Worm (Caenorhabditis elegans) whole organism, L1 larva: ENCODE data around the gene K01A2.10.
A peak's percentile ranks its signal among the peaks of the same experiment; 100 is the strongest.

Source experiments
- C16A3.4 ChIP-seq: fragments of 150-350 bp; optimal IDR thresholded peaks from 2 replicates; lab custom pipeline; 2014; ENCODE audit warnings: missing biosample characterization, missing genetic modification characterization
- aha-1 ChIP-seq: fragments of 150-350 bp; optimal IDR thresholded peaks from 2 replicates; lab custom pipeline; 2014; ENCODE audit warnings: missing biosample characterization, missing genetic modification characterization
- alr-1 ChIP-seq: fragments of 200-800 bp; sonication (Bioruptor generic); optimal IDR thresholded peaks from 2 replicates; lab custom pipeline; 2018; ENCODE audit warnings: borderline replicate concordance, mild to moderate bottlenecking, missing genetic modification characterization, missing compliant biosample characterization
- ama-1 ChIP-seq: fragments of 150-350 bp; optimal IDR thresholded peaks from 2 replicates; lab custom pipeline; 2014
- ceh-63 ChIP-seq: fragments of 200-800 bp; sonication (Bioruptor generic); optimal IDR thresholded peaks from 2 replicates; lab custom pipeline; 2018; ENCODE audit warnings: mild to moderate bottlenecking, missing genetic modification characterization, missing compliant biosample characterization
- ceh-82 ChIP-seq, 3 experiments: fragments of 150-350 bp in 1 of 3; sonication (generic microtip) in 2 of 3; optimal IDR thresholded peaks; 2 replicates each; lab custom pipeline; 2014 to 2017; ENCODE audit warnings: missing biosample characterization in 3 of 3, missing genetic modification characterization in 3 of 3
- ceh-90 ChIP-seq: sonication (generic microtip); optimal IDR thresholded peaks from 2 replicates; lab custom pipeline; 2016; ENCODE audit warnings: missing genetic modification characterization, missing compliant biosample characterization
- ces-1 ChIP-seq: fragments of 150-350 bp; optimal IDR thresholded peaks from 2 replicates; lab custom pipeline; 2014; ENCODE audit warnings: missing biosample characterization, missing genetic modification reagents, missing genetic modification characterization
- dpl-1 ChIP-seq, 3 experiments: fragments of 150-350 bp in 2 of 3; sonication (generic microtip) in 1 of 3; optimal IDR thresholded peaks; 2 replicates each; lab custom pipeline; 2014 to 2017; ENCODE audit warnings: missing biosample characterization in 3 of 3, missing genetic modification characterization in 3 of 3, missing genetic modification reagents in 3 of 3
- dsc-1 ChIP-seq: sonication (generic microtip); optimal IDR thresholded peaks from 2 replicates; lab custom pipeline; 2016; ENCODE audit warnings: mild to moderate bottlenecking, missing genetic modification characterization, missing compliant biosample characterization
- efl-1 ChIP-seq, 4 experiments: fragments of 150-350 bp; optimal IDR thresholded peaks in 3 of 4; peaks in 1 of 4; 1 replicate in 1 of 4; 2 replicates in 3 of 4; lab custom pipeline; 2014; ENCODE audit warnings: missing biosample characterization in 2 of 4, missing genetic modification characterization in 2 of 4, missing genetic modification reagents in 2 of 4
- egl-27 ChIP-seq, 2 experiments: fragments of 150-350 bp in 1 of 2; sonication (generic microtip); optimal IDR thresholded peaks; 3 replicates each; lab custom pipeline; 2017 to 2018; ENCODE audit warnings: missing biosample characterization in 2 of 2, missing genetic modification characterization in 2 of 2, missing genetic modification reagents in 2 of 2
- elt-2 ChIP-seq: sonication (generic microtip); optimal IDR thresholded peaks from 2 replicates; lab custom pipeline; 2016; ENCODE audit warnings: missing genetic modification characterization, mild to moderate bottlenecking, inconsistent platforms, missing compliant biosample characterization, missing genetic modification reagents
- elt-3 ChIP-seq, 6 experiments: fragments of 150-350 bp in 1 of 6; sonication (generic microtip); optimal IDR thresholded peaks; 2 replicates each; lab custom pipeline; 2017 to 2018; ENCODE audit warnings: missing biosample characterization in 6 of 6, missing genetic modification characterization in 6 of 6, inconsistent platforms in 1 of 6
- fkh-4 ChIP-seq: sonication (generic microtip); optimal IDR thresholded peaks from 2 replicates; lab custom pipeline; 2016; ENCODE audit warnings: missing compliant biosample characterization, missing genetic modification characterization, borderline replicate concordance
- fkh-8 ChIP-seq: sonication (generic microtip); optimal IDR thresholded peaks from 2 replicates; lab custom pipeline; 2016; ENCODE audit warnings: mild to moderate bottlenecking, missing genetic modification characterization, missing compliant biosample characterization
- fos-1 ChIP-seq: fragments of 150-350 bp; optimal IDR thresholded peaks from 2 replicates; lab custom pipeline; 2014; ENCODE audit warnings: missing biosample characterization, missing genetic modification characterization
- irx-1 ChIP-seq: sonication (generic microtip); optimal IDR thresholded peaks from 2 replicates; lab custom pipeline; 2016; ENCODE audit warnings: missing genetic modification characterization, missing compliant biosample characterization
- isw-1 ChIP-seq: fragments of 200-800 bp; sonication (Bioruptor generic); IDR thresholded peaks from 2 replicates; pipeline ENCODE4 v1.3.6; 2022; ENCODE audit warnings: missing genetic modification characterization, missing compliant biosample characterization
- lin-13 ChIP-seq: fragments of 150-350 bp; optimal IDR thresholded peaks from 2 replicates; lab custom pipeline; 2014; ENCODE audit warnings: missing biosample characterization, missing genetic modification reagents, missing genetic modification characterization
- lin-14 ChIP-seq: fragments of 200-800 bp; sonication (Bioruptor generic); optimal IDR thresholded peaks from 2 replicates; lab custom pipeline; 2018; ENCODE audit warnings: mild to moderate bottlenecking, missing genetic modification characterization, moderate library complexity, missing compliant biosample characterization
- lin-15B ChIP-seq: fragments of 150-350 bp; sonication (generic microtip); optimal IDR thresholded peaks from 3 replicates; lab custom pipeline; 2014; ENCODE audit warnings: missing biosample characterization, missing genetic modification characterization
- lin-39 ChIP-seq: fragments of 150-350 bp; optimal IDR thresholded peaks from 2 replicates; lab custom pipeline; 2014; ENCODE audit warnings: missing biosample characterization, missing genetic modification reagents, missing genetic modification characterization
- lir-3 ChIP-seq: sonication (generic microtip); optimal IDR thresholded peaks from 2 replicates; lab custom pipeline; 2016; ENCODE audit warnings: mild to moderate bottlenecking, missing genetic modification characterization, moderate library complexity, missing compliant biosample characterization; ENCODE audit not compliant: poor library complexity
- mab-9 ChIP-seq: fragments of 200-800 bp; sonication (Bioruptor generic); IDR thresholded peaks from 2 replicates; pipeline ENCODE4 v1.3.6; 2022; ENCODE audit warnings: missing genetic modification reagents, missing genetic modification characterization, missing compliant biosample characterization
- mdl-1 ChIP-seq, 2 experiments: fragments of 150-350 bp; optimal IDR thresholded peaks; 2 replicates each; lab custom pipeline; 2014 to 2017; ENCODE audit warnings: missing biosample characterization in 2 of 2, missing genetic modification characterization in 2 of 2, inconsistent platforms in 1 of 2
- mef-2 ChIP-seq: fragments of 150-350 bp; optimal IDR thresholded peaks from 2 replicates; lab custom pipeline; 2014; ENCODE audit warnings: missing biosample characterization, missing genetic modification characterization
- mep-1 ChIP-seq: fragments of 150-350 bp; optimal IDR thresholded peaks from 2 replicates; lab custom pipeline; 2014; ENCODE audit warnings: missing biosample characterization, missing genetic modification characterization
- nhr-11 ChIP-seq: fragments of 150-350 bp; optimal IDR thresholded peaks from 2 replicates; lab custom pipeline; 2014; ENCODE audit warnings: missing biosample characterization, missing genetic modification characterization
- nhr-12 ChIP-seq: sonication (generic microtip); optimal IDR thresholded peaks from 2 replicates; lab custom pipeline; 2017; ENCODE audit warnings: missing biosample characterization, missing genetic modification characterization
- nhr-19 ChIP-seq: fragments of 200-800 bp; sonication (Bioruptor generic); conservative IDR thresholded peaks from 2 replicates; pipeline ENCODE4 v1.3.6; 2022; ENCODE audit warnings: missing genetic modification characterization, missing compliant biosample characterization
- nhr-237 ChIP-seq: fragments of 150-350 bp; optimal IDR thresholded peaks from 2 replicates; lab custom pipeline; 2014; ENCODE audit warnings: missing biosample characterization, missing genetic modification characterization
- nhr-28 ChIP-seq: fragments of 150-350 bp; optimal IDR thresholded peaks from 2 replicates; lab custom pipeline; 2014; ENCODE audit warnings: missing biosample characterization, missing genetic modification characterization
- nhr-71 ChIP-seq: sonication (generic microtip); optimal IDR thresholded peaks from 2 replicates; lab custom pipeline; 2016; ENCODE audit warnings: mild to moderate bottlenecking, missing genetic modification characterization, moderate library complexity, missing compliant biosample characterization
- nhr-76 ChIP-seq: sonication (generic microtip); optimal IDR thresholded peaks from 2 replicates; lab custom pipeline; 2017; ENCODE audit warnings: missing biosample characterization, missing genetic modification characterization
- nhr-77 ChIP-seq: fragments of 150-350 bp; optimal IDR thresholded peaks from 2 replicates; lab custom pipeline; 2014; ENCODE audit warnings: missing biosample characterization, missing genetic modification characterization
- nhr-85 ChIP-seq: sonication (generic microtip); peaks from one replicate; lab custom pipeline; 2016; ENCODE audit warnings: missing genetic modification characterization, inconsistent platforms, missing compliant biosample characterization
- nhr-90 ChIP-seq: sonication (generic microtip); optimal IDR thresholded peaks from 2 replicates; lab custom pipeline; 2016; ENCODE audit warnings: mild to moderate bottlenecking, missing genetic modification characterization, missing compliant biosample characterization; ENCODE audit not compliant: poor library complexity
- pag-3 ChIP-seq: sonication (generic microtip); optimal IDR thresholded peaks from 2 replicates; lab custom pipeline; 2017; ENCODE audit warnings: missing genetic modification characterization, mild to moderate bottlenecking, missing compliant biosample characterization, antibody characterized with exemption, borderline replicate concordance; ENCODE audit not compliant: insufficient read depth
- pqm-1 ChIP-seq: sonication (generic microtip); optimal IDR thresholded peaks from 3 replicates; lab custom pipeline; 2017; ENCODE audit warnings: missing biosample characterization, missing genetic modification characterization
- rnt-1 ChIP-seq: sonication (generic microtip); optimal IDR thresholded peaks from 2 replicates; lab custom pipeline; 2016; ENCODE audit warnings: mild to moderate bottlenecking, missing genetic modification characterization, moderate library complexity, missing compliant biosample characterization
- skn-1 ChIP-seq: fragments of 150-350 bp; optimal IDR thresholded peaks from 2 replicates; lab custom pipeline; 2014; ENCODE audit warnings: missing biosample characterization, missing genetic modification characterization
- snpc-4 ChIP-seq: fragments of 150-350 bp; optimal IDR thresholded peaks from 2 replicates; lab custom pipeline; 2014; ENCODE audit warnings: missing biosample characterization, missing genetic modification characterization
- sox-4 ChIP-seq: sonication (generic microtip); optimal IDR thresholded peaks from 2 replicates; lab custom pipeline; 2016; ENCODE audit warnings: missing genetic modification characterization, missing compliant biosample characterization
- sptf-1 ChIP-seq: fragments of 150-350 bp; optimal IDR thresholded peaks from 2 replicates; lab custom pipeline; 2014; ENCODE audit warnings: missing biosample characterization, missing genetic modification characterization
- sup-37 ChIP-seq: fragments of 200-800 bp; sonication (Bioruptor generic); optimal IDR thresholded peaks from 2 replicates; lab custom pipeline; 2018; ENCODE audit warnings: mild to moderate bottlenecking, missing genetic modification characterization, missing compliant biosample characterization
- swsn-7 ChIP-seq: sonication (generic microtip); optimal IDR thresholded peaks from 2 replicates; lab custom pipeline; 2016; ENCODE audit warnings: missing genetic modification characterization, missing compliant biosample characterization
- tlp-1 ChIP-seq: fragments of 150-350 bp; optimal IDR thresholded peaks from 2 replicates; lab custom pipeline; 2014; ENCODE audit warnings: missing biosample characterization, missing genetic modification characterization
- unc-62 ChIP-seq: fragments of 150-350 bp; optimal IDR thresholded peaks from 2 replicates; lab custom pipeline; 2014; ENCODE audit warnings: missing biosample characterization, missing genetic modification reagents, missing genetic modification characterization
- unc-86 ChIP-seq: sonication (generic microtip); optimal IDR thresholded peaks from 2 replicates; lab custom pipeline; 2016; ENCODE audit warnings: missing genetic modification characterization, missing compliant biosample characterization
- vab-15 ChIP-seq: sonication (generic microtip); optimal IDR thresholded peaks from 2 replicates; lab custom pipeline; 2017; ENCODE audit warnings: missing genotype, mild to moderate bottlenecking, missing genetic modification characterization, missing compliant biosample characterization
- xbp-1 ChIP-seq: sonication (generic microtip); optimal IDR thresholded peaks from 2 replicates; lab custom pipeline; 2016; ENCODE audit warnings: missing genetic modification characterization, missing compliant biosample characterization
- zip-4 ChIP-seq: fragments of 200-800 bp; sonication (Bioruptor generic); optimal IDR thresholded peaks from 2 replicates; lab custom pipeline; 2018; ENCODE audit warnings: mild to moderate bottlenecking, missing genetic modification characterization, moderate library complexity, missing compliant biosample characterization

Gene K01A2.10

ce11 chrII:319459-319858, 3.4 kb downstream of the K01A2.10 start, which contains the start of gene far-7:
Gene far-7, plus strand, starts transcription at chrII:319789.
- TF ChIP-seq elt-3 (tag; optimal IDR thresholded peaks at IDR 0.05; lab: Kevin White, UChicago) (peak in 2 of 6 experiments; percentile 16 to 50), nhr-77 (tag; lab: Kevin White, UChicago) (no peak), tlp-1 (no peak), ces-1 (GFP tag; lab: Kevin White, UChicago) (no peak), dpl-1 (GFP tag; optimal IDR thresholded peaks at IDR 0.05; lab: Kevin White, UChicago) (no peak), unc-62 (GFP tag; lab: Kevin White, UChicago) (no peak), ceh-63 (GFP tag; lab: Kevin White, UChicago) (no peak), mef-2 (tag; lab: Kevin White, UChicago) (no peak), fkh-8 (tag; lab: Kevin White, UChicago) (no peak), ceh-82 (tag; optimal IDR thresholded peaks at IDR 0.05; lab: Kevin White, UChicago) (no peak), rnt-1 (no peak), swsn-7 (tag; lab: Kevin White, UChicago) (no peak), vab-15 (tag; lab: Kevin White, UChicago) (no peak), nhr-28 (no peak), nhr-11 (no peak), alr-1 (tag; lab: Kevin White, UChicago) (no peak), elt-2 (tag; lab: Kevin White, UChicago) (no peak), sup-37 (GFP tag; lab: Kevin White, UChicago) (no peak), lin-13 (no peak), nhr-12 (no peak), efl-1 (optimal IDR thresholded peaks at IDR 0.05; lab: Kevin White, UChicago) (no peak), efl-1 (GFP tag; optimal IDR thresholded peaks at IDR 0.05 in 1 of 2; lab: Kevin White, UChicago) (peak in 1 of 2 experiments; percentile 12), skn-1 (tag; lab: Kevin White, UChicago) (no peak), lin-39 (tag; lab: Kevin White, UChicago) (no peak), dsc-1 (tag; lab: Kevin White, UChicago) (no peak), mdl-1 (tag; optimal IDR thresholded peaks at IDR 0.05; lab: Kevin White, UChicago) (peak in 1 of 2 experiments; percentile 35), aha-1 (tag; lab: Kevin White, UChicago) (no peak), isw-1 (no peak), fkh-4 (no peak), sptf-1 (tag; lab: Kevin White, UChicago) (no peak), nhr-90 (tag; lab: Kevin White, UChicago) (peak; percentile 36), fos-1 (tag; lab: Kevin White, UChicago) (no peak), nhr-76 (no peak), nhr-71 (peak; percentile 15), nhr-85 (tag; lab: Kevin White, UChicago) (peak; percentile 66), nhr-237 (tag; lab: Kevin White, UChicago) (no peak), xbp-1 (tag; lab: Kevin White, UChicago) (no peak), lir-3 (tag; lab: Kevin White, UChicago) (no peak), mab-9 (GFP tag; lab: Robert Waterston, UW) (no peak), ceh-90 (no peak), egl-27 (tag; optimal IDR thresholded peaks at IDR 0.05; lab: Kevin White, UChicago) (no peak), lin-15B (tag; lab: Kevin White, UChicago) (no peak), mep-1 (tag; lab: Kevin White, UChicago) (no peak), nhr-19 (GFP tag; lab: Robert Waterston, UW) (no peak), pqm-1 (tag; lab: Kevin White, UChicago) (no peak), zip-4 (GFP tag; lab: Kevin White, UChicago) (no peak), irx-1 (tag; lab: Kevin White, UChicago) (no peak), unc-86 (no peak), ama-1 (lab: Kevin White, UChicago) (peak; percentile 53), C16A3.4 (tag; lab: Kevin White, UChicago) (no peak), sox-4 (tag; lab: Kevin White, UChicago) (no peak), lin-14 (peak; percentile 58), snpc-4 (tag; lab: Kevin White, UChicago) (no peak), pag-3 (tag; lab: Kevin White, UChicago) (no peak)
